Worm (Caenorhabditis elegans): ENCODE results near the gene spp-11.

- TF ChIP-seq ttx-3 (tag; optimal IDR thresholded peaks at IDR 0.05) (no peak), dmd-4 (tag; optimal IDR thresholded peaks at IDR 0.05; ENCODE audit: borderline replicate concordance) (no peak), pha-4 (tag; optimal IDR thresholded peaks at IDR 0.05) (no peak), pha-2 (tag; optimal IDR thresholded peaks at IDR 0.05) (no peak), F13H6.1 (tag; optimal IDR thresholded peaks at IDR 0.05) (no peak), ceh-48 (tag; optimal IDR thresholded peaks at IDR 0.05) (no peak), mec-3 (tag; optimal IDR thresholded peaks at IDR 0.05; ENCODE audit: borderline replicate concordance) (no peak), nhr-11 (tag; optimal IDR thresholded peaks at IDR 0.05) (no peak)
Observed at ce11 chrII:6413788-6414187, 6.6 kb upstream of the spp-11 start.

Measured in whole organism, late embryonic.